Fruit fly (Drosophila melanogaster): Measurements from ENCODE around the gene CG15734.
A peak's percentile ranks its signal among the peaks of the same experiment; 100 is the strongest.
"Not testable (repeated sequence)": the region's sequence is repeated elsewhere in the genome, so short reads cannot be mapped to it uniquely, and the experiment has no call there.

The CG15734 gene

dm6 chrX:12086925-12087324 lies at the start of gene CG15734:
TSS of gene CG15734 (minus strand) at chrX:12087025.
- not testable (repeated sequence) for TF ChIP-seq CG8301 (tag; optimal IDR thresholded peaks at IDR 0.05); Pif1B (GFP tag; optimal IDR thresholded peaks at IDR 0.05); CG34367 (tag; optimal IDR thresholded peaks at IDR 0.05)

- no peak for TF ChIP-seq gl (tag; optimal IDR thresholded peaks at IDR 0.05)
- no peak for TF ChIP-seq CG32121 (GFP tag; IDR thresholded peaks at IDR 0.05)
- no peak for TF ChIP-seq fd96Ca (GFP tag; IDR thresholded peaks at IDR 0.05)
- TF ChIP-seq rn (GFP tag; IDR thresholded peaks at IDR 0.05) = no peak
- TF ChIP-seq Pif1B (GFP tag; optimal IDR thresholded peaks at IDR 0.05) = no peak
- no peak for TF ChIP-seq Snoo (tag; optimal IDR thresholded peaks at IDR 0.05)
- TF ChIP-seq EcR (GFP tag; optimal IDR thresholded peaks at IDR 0.05) = no peak
- TF ChIP-seq CG9948 (tag; optimal IDR thresholded peaks at IDR 0.05) = no peak
- TF ChIP-seq CG17806 (tag; optimal IDR thresholded peaks at IDR 0.05) = no peak
- TF ChIP-seq CG14655 (GFP tag; optimal IDR thresholded peaks at IDR 0.05) = no peak
- TF ChIP-seq CG13204 (GFP tag; optimal IDR thresholded peaks at IDR 0.05) = no peak
- no peak for TF ChIP-seq CG15710 (tag; optimal IDR thresholded peaks at IDR 0.05)
- no peak for TF ChIP-seq D1 (tag; optimal IDR thresholded peaks at IDR 0.05)
- no peak for TF ChIP-seq Ets98B (GFP tag; IDR thresholded peaks at IDR 0.05)
- TF ChIP-seq Pif1A (GFP tag; optimal IDR thresholded peaks at IDR 0.05) = no peak
- TF ChIP-seq CG12605 (GFP tag; IDR thresholded peaks at IDR 0.05) = no peak
These were observed 41.2 kb upstream of the CG15734 start for dm6 chrX:12128045-12128444.

dm6 chrX:12119349-12119748 lies 32.5 kb upstream of the CG15734 start:
- TF ChIP-seq EcR (GFP tag; optimal IDR thresholded peaks at IDR 0.05) = no peak
- no peak for TF ChIP-seq CG9948 (tag; optimal IDR thresholded peaks at IDR 0.05)
- TF ChIP-seq gl (tag; optimal IDR thresholded peaks at IDR 0.05) = no peak
- no peak for TF ChIP-seq CG10348 (GFP tag; IDR thresholded peaks at IDR 0.05)
- TF ChIP-seq CG14655 (GFP tag; optimal IDR thresholded peaks at IDR 0.05) = no peak
- TF ChIP-seq fd96Ca (GFP tag; IDR thresholded peaks at IDR 0.05) = no peak
- no peak for TF ChIP-seq CG32121 (GFP tag; IDR thresholded peaks at IDR 0.05)
- no peak for TF ChIP-seq rn (GFP tag; IDR thresholded peaks at IDR 0.05)
- TF ChIP-seq CG8301 (tag; optimal IDR thresholded peaks at IDR 0.05) = no peak
- no peak for TF ChIP-seq CG34367 (tag; optimal IDR thresholded peaks at IDR 0.05)
- no peak for TF ChIP-seq Snoo (tag; optimal IDR thresholded peaks at IDR 0.05)
- no peak for TF ChIP-seq Ets98B (GFP tag; IDR thresholded peaks at IDR 0.05)

- TF ChIP-seq CG14655 (GFP tag; optimal IDR thresholded peaks at IDR 0.05) (no peak), Pif1A (GFP tag; optimal IDR thresholded peaks at IDR 0.05) (no peak), Snoo (tag; optimal IDR thresholded peaks at IDR 0.05) (no peak), fd96Ca (GFP tag; IDR thresholded peaks at IDR 0.05) (no peak), Ets98B (GFP tag; IDR thresholded peaks at IDR 0.05) (no peak), CG12605 (GFP tag; IDR thresholded peaks at IDR 0.05) (no peak), CG34367 (tag; optimal IDR thresholded peaks at IDR 0.05) (no peak), gl (tag; optimal IDR thresholded peaks at IDR 0.05) (no peak), CG8301 (tag; optimal IDR thresholded peaks at IDR 0.05) (no peak), CG17806 (tag; optimal IDR thresholded peaks at IDR 0.05) (no peak), CG8159 (tag; optimal IDR thresholded peaks at IDR 0.05) (no peak), CG13204 (GFP tag; optimal IDR thresholded peaks at IDR 0.05) (no peak), rn (GFP tag; IDR thresholded peaks at IDR 0.05) (no peak), D1 (tag; optimal IDR thresholded peaks at IDR 0.05) (no peak)
These were observed 20.1 kb upstream of the CG15734 start, which contains the start of gene CG2750 for dm6 chrX:12106900-12107299. TSS of gene CG2750 (plus strand) at chrX:12107200.

dm6 chrX:12104219-12104618 lies 17.4 kb upstream of the CG15734 start:
- TF ChIP-seq CG4496 (GFP tag; IDR thresholded peaks at IDR 0.05) = no peak
- TF ChIP-seq CG10348 (GFP tag; IDR thresholded peaks at IDR 0.05) = no peak
- no peak for TF ChIP-seq fd96Ca (GFP tag; IDR thresholded peaks at IDR 0.05)

dm6 chrX:12103740-12104139 lies 16.9 kb upstream of the CG15734 start, which contains the start of gene CG11356:
TSS of gene CG11356 (minus strand) at chrX:12103840.
- TF ChIP-seq D1 (tag; optimal IDR thresholded peaks at IDR 0.05) (no peak), EcR (GFP tag; optimal IDR thresholded peaks at IDR 0.05) (no peak), CG4496 (GFP tag; IDR thresholded peaks at IDR 0.05) (no peak), Snoo (tag; optimal IDR thresholded peaks at IDR 0.05) (no peak), Pif1B (GFP tag; optimal IDR thresholded peaks at IDR 0.05) (no peak), Ets98B (GFP tag; IDR thresholded peaks at IDR 0.05) (no peak), CG9948 (tag; optimal IDR thresholded peaks at IDR 0.05) (no peak), fd96Ca (GFP tag; IDR thresholded peaks at IDR 0.05) (no peak), CG14655 (GFP tag; optimal IDR thresholded peaks at IDR 0.05) (no peak), CG13204 (GFP tag; optimal IDR thresholded peaks at IDR 0.05) (no peak), gl (tag; optimal IDR thresholded peaks at IDR 0.05) (no peak), CG17806 (tag; optimal IDR thresholded peaks at IDR 0.05) (no peak), CG10348 (GFP tag; IDR thresholded peaks at IDR 0.05) (no peak), CG15710 (tag; optimal IDR thresholded peaks at IDR 0.05) (no peak), CG32121 (GFP tag; IDR thresholded peaks at IDR 0.05) (no peak), CG8159 (tag; optimal IDR thresholded peaks at IDR 0.05) (no peak), CG12605 (GFP tag; IDR thresholded peaks at IDR 0.05) (no peak), CG34367 (tag; optimal IDR thresholded peaks at IDR 0.05) (no peak)

dm6 chrX:12090195-12090784 lies 3.5 kb upstream of the CG15734 start:
- TF ChIP-seq CG8159 (tag; optimal IDR thresholded peaks at IDR 0.05) (peak; percentile 29), Ets98B (GFP tag; IDR thresholded peaks at IDR 0.05) (no peak), CG9948 (tag; optimal IDR thresholded peaks at IDR 0.05) (peak; percentile 10), EcR (GFP tag; optimal IDR thresholded peaks at IDR 0.05) (no peak), D1 (tag; optimal IDR thresholded peaks at IDR 0.05) (no peak)
